Fruit fly (Drosophila melanogaster): Measurements from ENCODE around the gene CG46280.
A peak's percentile ranks its signal among the peaks of the same experiment; 100 is the strongest.

Gene CG46280

dm6 chr3R:13078263-13078662, 47.8 kb upstream of the CG46280 start (continued):
- no peak for TF ChIP-seq CG3995 (GFP tag; optimal IDR thresholded peaks at IDR 0.05)
- TF ChIP-seq eyg (GFP tag; optimal IDR thresholded peaks at IDR 0.05): no peak
- no peak; the same call in 1 of the 2 replicates for TF ChIP-seq CG32772 (GFP tag; IDR thresholded peaks at IDR 0.05)
- TF ChIP-seq CG9727 (GFP tag; optimal IDR thresholded peaks at IDR 0.05): no peak
- no peak for TF ChIP-seq Side (GFP tag; optimal IDR thresholded peaks at IDR 0.05)

dm6 chr3R:13077262-13077661, 46.8 kb upstream of the CG46280 start:
- no peak for TF ChIP-seq ssp (GFP tag; IDR thresholded peaks at IDR 0.05)
- TF ChIP-seq CG12744 (GFP tag; optimal IDR thresholded peaks at IDR 0.05): no peak
- no peak for TF ChIP-seq CG3065 (GFP tag; optimal IDR thresholded peaks at IDR 0.05)
- TF ChIP-seq CG2116 (GFP tag; optimal IDR thresholded peaks at IDR 0.05): no peak
- no peak for TF ChIP-seq unpg (GFP tag; optimal IDR thresholded peaks at IDR 0.05)
- TF ChIP-seq Dfd (GFP tag; optimal IDR thresholded peaks at IDR 0.05): no peak
- TF ChIP-seq Oli (tag; optimal IDR thresholded peaks at IDR 0.05): no peak
- TF ChIP-seq oc (tag; optimal IDR thresholded peaks at IDR 0.05): no peak
- no peak for TF ChIP-seq CG30431 (GFP tag; optimal IDR thresholded peaks at IDR 0.05)
- TF ChIP-seq Hmr (GFP tag; optimal IDR thresholded peaks at IDR 0.05): no peak
- no peak for TF ChIP-seq br (optimal IDR thresholded peaks at IDR 0.05)
- no peak for TF ChIP-seq hbn (GFP tag; IDR thresholded peaks at IDR 0.05; ENCODE audit: partially characterized antibody)
- no peak for TF ChIP-seq sug (tag; optimal IDR thresholded peaks at IDR 0.05)
- no peak for TF ChIP-seq CG6854 (GFP tag; optimal IDR thresholded peaks at IDR 0.05)
- TF ChIP-seq Trl (optimal IDR thresholded peaks at IDR 0.05): no peak
- no peak for TF ChIP-seq Trl (GFP tag; optimal IDR thresholded peaks at IDR 0.05)
- TF ChIP-seq CG10979 (tag; optimal IDR thresholded peaks at IDR 0.05): peak; percentile 95
- no peak for TF ChIP-seq Blimp-1 (GFP tag; optimal IDR thresholded peaks at IDR 0.05)
- TF ChIP-seq Ets65A (GFP tag): peak; percentile 73
- no peak for TF ChIP-seq dm (GFP tag; optimal IDR thresholded peaks at IDR 0.05)
- TF ChIP-seq CTCF (GFP tag; optimal IDR thresholded peaks at IDR 0.05): peak; percentile 89
- no peak for TF ChIP-seq nmo (GFP tag; optimal IDR thresholded peaks at IDR 0.05)
- TF ChIP-seq sqz (GFP tag; optimal IDR thresholded peaks at IDR 0.05): no peak
- no peak for TF ChIP-seq tna (GFP tag; IDR thresholded peaks at IDR 0.05; ENCODE audit: partially characterized antibody)
- TF ChIP-seq CG9817 (tag; optimal IDR thresholded peaks at IDR 0.05): no peak
- TF ChIP-seq Rx (GFP tag; IDR thresholded peaks at IDR 0.05): no peak
- no peak for TF ChIP-seq CG13287 (GFP tag; IDR thresholded peaks at IDR 0.05; ENCODE audit: partially characterized antibody)

- TF ChIP-seq zen (tag; optimal IDR thresholded peaks at IDR 0.05) (no peak), gcm (GFP tag; optimal IDR thresholded peaks at IDR 0.05) (peak; percentile 25), CG17361 (GFP tag; IDR thresholded peaks at IDR 0.05) (no peak), kni (GFP tag; optimal IDR thresholded peaks at IDR 0.05) (peak; percentile 8), Rx (GFP tag; IDR thresholded peaks at IDR 0.05) (no peak), pros (GFP tag; optimal IDR thresholded peaks at IDR 0.05) (peak; percentile 69), CG17359 (tag; optimal IDR thresholded peaks at IDR 0.05) (no peak), Dref (GFP tag; IDR thresholded peaks at IDR 0.05) (0 out of 2 replicates have a peak, but pooled peaks have one; percentile 17), seq (GFP tag; IDR thresholded peaks at IDR 0.05) (peak; percentile 72; the same call in 1 of the 2 replicates), otp (GFP tag; IDR thresholded peaks at IDR 0.05) (no peak), fd3F (GFP tag; optimal IDR thresholded peaks at IDR 0.05) (no peak), ara (GFP tag; IDR thresholded peaks at IDR 0.05) (no peak), z (GFP tag; IDR thresholded peaks at IDR 0.05) (peak; percentile 88), sob (GFP tag; IDR thresholded peaks at IDR 0.05) (0 out of 2 replicates have a peak, but pooled peaks have one; percentile 11), Nf-YC (tag; optimal IDR thresholded peaks at IDR 0.05) (peak; percentile 62), sqz (GFP tag; optimal IDR thresholded peaks at IDR 0.05) (peak; percentile 76), prd (optimal IDR thresholded peaks at IDR 0.05) (no peak), prd (GFP tag; IDR thresholded peaks at IDR 0.05) (no peak), cg (GFP tag; optimal IDR thresholded peaks at IDR 0.05) (peak; percentile 25), crol (GFP tag; IDR thresholded peaks at IDR 0.05) (0 out of 2 replicates have a peak, but pooled peaks have one; percentile 29), Nf-YB (GFP tag; optimal IDR thresholded peaks at IDR 0.05) (peak; percentile 52), Scr (GFP tag; IDR thresholded peaks at IDR 0.05; ENCODE audit: partially characterized antibody) (no peak)
Measured at dm6 chr3R:13075728-13076127, 45.3 kb upstream of the CG46280 start.

Data from whole organism, embryonic.